Worm (Caenorhabditis elegans): ENCODE measurements around the gene ZK84.2.

DNA sequence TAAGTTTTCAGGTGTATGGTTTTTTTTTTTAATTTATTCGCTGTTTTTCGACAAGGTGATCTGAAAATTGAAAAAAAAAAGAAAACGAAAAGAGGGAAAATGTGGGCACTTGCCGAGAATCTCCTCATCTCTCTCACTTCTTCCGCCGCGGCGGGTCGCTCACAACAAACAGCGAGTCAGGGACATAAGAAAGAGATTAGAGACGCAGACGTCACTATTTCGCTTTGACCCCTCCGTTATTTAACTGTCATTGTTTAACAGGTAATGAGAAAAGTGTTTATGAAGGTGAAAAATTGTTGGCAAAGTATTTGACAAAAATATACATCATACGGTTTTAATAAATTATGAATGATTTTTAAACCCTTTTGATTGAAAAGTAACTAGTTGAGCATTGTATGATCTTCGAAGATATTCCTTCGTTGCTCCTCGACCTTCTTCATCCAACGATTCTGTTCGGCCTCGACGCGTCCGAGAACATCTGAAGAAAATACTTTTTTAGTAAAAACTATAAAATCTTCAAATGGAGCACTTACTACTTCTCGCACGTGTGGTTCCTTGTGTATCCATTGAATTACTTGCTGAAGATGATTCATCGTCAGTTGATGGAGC is 32.0 kb downstream of the ZK84.2 start:
- TF ChIP-seq pqm-1 (tag; optimal IDR thresholded peaks at IDR 0.05): no peak
- no peak for TF ChIP-seq unc-39 (tag; optimal IDR thresholded peaks at IDR 0.05)
- no peak for TF ChIP-seq mdl-1 (tag; optimal IDR thresholded peaks at IDR 0.05)
- TF ChIP-seq unc-62 (GFP tag; optimal IDR thresholded peaks at IDR 0.05): no peak
- no peak for TF ChIP-seq ztf-11 (tag; optimal IDR thresholded peaks at IDR 0.05)
- no peak for TF ChIP-seq fos-1 (tag; optimal IDR thresholded peaks at IDR 0.05)
- TF ChIP-seq mml-1 (tag; optimal IDR thresholded peaks at IDR 0.05): no peak
- TF ChIP-seq ZK546.5 (tag; optimal IDR thresholded peaks at IDR 0.05): no peak
- no peak for TF ChIP-seq eor-1 (tag; optimal IDR thresholded peaks at IDR 0.05)
- TF ChIP-seq hmg-11 (tag; optimal IDR thresholded peaks at IDR 0.05): peak; percentile 36
- no peak for TF ChIP-seq snpc-4 (tag; optimal IDR thresholded peaks at IDR 0.05)
- TF ChIP-seq nfya-1 (tag; optimal IDR thresholded peaks at IDR 0.05; ENCODE audit: insufficient read depth): peak; percentile 43
- no peak for TF ChIP-seq nhr-11 (tag; optimal IDR thresholded peaks at IDR 0.05)
- TF ChIP-seq R02D3.7 (tag; optimal IDR thresholded peaks at IDR 0.05): no peak
